Fruit fly (Drosophila melanogaster): Measurements from ENCODE around the gene CG6650.
A peak's percentile ranks its signal among the peaks of the same experiment; 100 is the strongest.

CG6650 gene

dm6 chr3L:14005627-14006287 lies 25.5 kb upstream of the CG6650 start:
- TF ChIP-seq bbx (GFP tag; IDR thresholded peaks at IDR 0.05; ENCODE audit: partially characterized antibody) (0 out of 2 replicates have a peak, but pooled peaks have one; percentile 8), zfh1 (GFP tag; IDR thresholded peaks at IDR 0.05) (0 out of 3 replicates have a peak, but pooled peaks have one; percentile 19), Pdp1 (GFP tag; optimal IDR thresholded peaks at IDR 0.05) (peak in 1 of 2 experiments; percentile 91), stc (GFP tag; IDR thresholded peaks at IDR 0.05) (no peak), insv (GFP tag; optimal IDR thresholded peaks at IDR 0.05) (peak in 1 of 2 experiments; percentile 0), psq (GFP tag; optimal IDR thresholded peaks at IDR 0.05) (peak; percentile 25), H15 (GFP tag; IDR thresholded peaks at IDR 0.05) (no peak), peb (GFP tag; IDR thresholded peaks at IDR 0.05) (no peak), Med (GFP tag) (peak; percentile 32), CG17385 (GFP tag; optimal IDR thresholded peaks at IDR 0.05) (peak; percentile 57)

- TF ChIP-seq sr (GFP tag; IDR thresholded peaks at IDR 0.05) (0 out of 3 replicates have a peak, but pooled peaks have one; percentile 28), CG34422 (GFP tag; IDR thresholded peaks at IDR 0.05) (0 out of 3 replicates have a peak, but pooled peaks have one; percentile 45), CG10431 (GFP tag; optimal IDR thresholded peaks at IDR 0.05) (no peak), vvl (GFP tag; IDR thresholded peaks at IDR 0.05) (peak; percentile 7; the same call in 1 of the 2 replicates), pho (GFP tag; optimal IDR thresholded peaks at IDR 0.05) (peak; percentile 9), CG12155 (GFP tag; optimal IDR thresholded peaks at IDR 0.05) (no peak), CG9876 (GFP tag; optimal IDR thresholded peaks at IDR 0.05) (no peak), Hr3 (GFP tag; optimal IDR thresholded peaks at IDR 0.05) (no peak), BEAF-32 (GFP tag; optimal IDR thresholded peaks at IDR 0.05) (peak; percentile 23), Ets65A (GFP tag) (peak; percentile 39), CG12071 (GFP tag; optimal IDR thresholded peaks at IDR 0.05) (no peak), CG8924 (tag; optimal IDR thresholded peaks at IDR 0.05) (peak; percentile 26), nau (GFP tag; optimal IDR thresholded peaks at IDR 0.05) (no peak), CG9215 (GFP tag; IDR thresholded peaks at IDR 0.05) (peak; percentile 95), CG17359 (tag; optimal IDR thresholded peaks at IDR 0.05) (peak; percentile 1), YL-1 (GFP tag; optimal IDR thresholded peaks at IDR 0.05) (peak; percentile 66), Sry-δ (GFP tag; optimal IDR thresholded peaks at IDR 0.05) (peak; percentile 73), nerfin-1 (tag; optimal IDR thresholded peaks at IDR 0.05) (peak; percentile 38), Dp (GFP tag; optimal IDR thresholded peaks at IDR 0.05) (peak; percentile 14), CG14710 (tag; optimal IDR thresholded peaks at IDR 0.05) (peak; percentile 7), CG32767 (GFP tag; IDR thresholded peaks at IDR 0.05) (0 out of 2 replicates have a peak, but pooled peaks have one; percentile 6), Opbp (GFP tag; IDR thresholded peaks at IDR 0.05; ENCODE audit: partially characterized antibody) (peak; percentile 19; the same call in 1 of the 3 replicates), CG8944 (GFP tag; optimal IDR thresholded peaks at IDR 0.05) (peak; percentile 14), HHEX (GFP tag; optimal IDR thresholded peaks at IDR 0.05) (no peak), kah (GFP tag; optimal IDR thresholded peaks at IDR 0.05) (peak; percentile 7), CG3847 (GFP tag; IDR thresholded peaks at IDR 0.05) (0 out of 2 replicates have a peak, but pooled peaks have one; percentile 25), pzg (GFP tag; optimal IDR thresholded peaks at IDR 0.05) (peak; percentile 33), tna (GFP tag; IDR thresholded peaks at IDR 0.05; ENCODE audit: partially characterized antibody) (0 out of 2 replicates have a peak, but pooled peaks have one; percentile 21), zfh1 (GFP tag; IDR thresholded peaks at IDR 0.05) (0 out of 3 replicates have a peak, but pooled peaks have one; percentile 25), CG9932 (GFP tag; IDR thresholded peaks at IDR 0.05) (no peak), eyg (GFP tag; optimal IDR thresholded peaks at IDR 0.05) (no peak), CG2120 (GFP tag; optimal IDR thresholded peaks at IDR 0.05) (peak; percentile 45), CG11695 (GFP tag; IDR thresholded peaks at IDR 0.05) (peak; percentile 39; the same call in 1 of the 3 replicates), cg (GFP tag; optimal IDR thresholded peaks at IDR 0.05) (peak; percentile 61), row (GFP tag; IDR thresholded peaks at IDR 0.05) (peak; percentile 67), Dref (GFP tag; IDR thresholded peaks at IDR 0.05) (peak; percentile 55), CG34376 (GFP tag; optimal IDR thresholded peaks at IDR 0.05) (peak; percentile 7), E2f2 (GFP tag; IDR thresholded peaks at IDR 0.05) (peak; percentile 31; the same call in 1 of the 2 replicates), CG10366 (GFP tag; IDR thresholded peaks at IDR 0.05) (peak; percentile 17; the same call in 1 of the 2 replicates)
Measured at dm6 chr3L:14006704-14007126, 24.5 kb upstream of the CG6650 start.

All from whole organism, embryonic.